Fruit fly (Drosophila melanogaster) Kc167 (cell line): ENCODE data around the gene Slimp.

Experiments
- psq ChIP-seq: fragments of >200 bp; optimal IDR thresholded peaks from 2 replicates; lab custom pipeline; 2017; ENCODE audit warnings: missing external identifiers
- ttk ChIP-seq: sonication (Bioruptor generic); optimal IDR thresholded peaks from 2 replicates; lab custom pipeline; 2017; ENCODE audit warnings: missing external identifiers

dm6 chr3R:24112320-24113069 lies 36.3 kb downstream of the Slimp start, which contains the start of gene CG13605:
- no peak for TF ChIP-seq psq (lab: Kevin White, UChicago)
- TF ChIP-seq ttk (lab: Kevin White, UChicago) = no peak
